Fruit fly (Drosophila melanogaster): ENCODE results near the gene Atg8a.

DNA sequence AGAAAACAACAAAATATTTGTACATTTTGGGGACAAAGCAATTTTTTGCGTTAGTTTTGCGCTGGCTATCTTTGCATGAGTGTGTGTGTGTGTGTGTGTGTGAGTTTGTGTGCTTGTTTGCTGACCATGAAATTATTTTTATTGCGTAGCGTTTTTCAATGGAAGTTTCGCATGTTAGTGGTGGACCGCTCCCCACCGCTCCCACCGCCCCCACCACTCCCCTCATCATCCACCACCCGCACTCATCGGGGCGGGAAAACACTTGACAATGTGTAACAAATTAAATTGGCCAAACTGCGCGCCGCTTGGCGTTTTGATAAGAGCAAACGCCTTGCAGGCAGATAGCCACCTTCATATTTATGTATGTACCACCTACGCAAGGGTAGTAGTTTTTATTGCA is 48.9 kb downstream of the Atg8a start:
- TF ChIP-seq fd96Ca (GFP tag; IDR thresholded peaks at IDR 0.05), result no peak
- no peak for TF ChIP-seq Pif1A (GFP tag; optimal IDR thresholded peaks at IDR 0.05)
- no peak for TF ChIP-seq CG17806 (tag; optimal IDR thresholded peaks at IDR 0.05)
- no peak for TF ChIP-seq CG13204 (GFP tag; optimal IDR thresholded peaks at IDR 0.05)
- TF ChIP-seq gl (tag; optimal IDR thresholded peaks at IDR 0.05), result no peak
- TF ChIP-seq D1 (tag; optimal IDR thresholded peaks at IDR 0.05), result no peak
- TF ChIP-seq CG32121 (GFP tag; IDR thresholded peaks at IDR 0.05), result no peak
- no peak for TF ChIP-seq CG4496 (GFP tag; IDR thresholded peaks at IDR 0.05)
- TF ChIP-seq CG12605 (GFP tag; IDR thresholded peaks at IDR 0.05), result no peak
- no peak for TF ChIP-seq CG8301 (tag; optimal IDR thresholded peaks at IDR 0.05)
- TF ChIP-seq EcR (GFP tag; optimal IDR thresholded peaks at IDR 0.05), result no peak

All from whole organism, pupa.